Fruit fly (Drosophila melanogaster): Measurements from ENCODE around the gene CG31496.

The CG31496 gene

DNA sequence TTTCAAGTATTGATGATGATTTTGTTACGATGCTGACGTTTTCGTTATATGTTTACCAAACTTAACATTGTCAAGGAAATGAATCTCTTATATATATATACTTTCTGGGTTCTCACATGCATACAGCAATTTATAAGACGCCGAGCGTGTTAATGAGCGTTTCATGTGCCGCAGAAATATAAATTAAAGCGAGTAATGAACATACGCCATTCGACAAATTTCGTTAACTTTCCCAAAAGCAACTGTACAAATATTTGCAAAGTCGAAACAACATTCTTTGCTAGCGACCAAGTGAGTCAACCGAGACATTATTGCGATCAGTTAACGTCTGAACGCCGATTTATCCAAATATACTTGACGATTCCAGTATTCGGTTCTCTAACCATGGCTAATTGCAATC lies at the start of gene CG31496:
CG31496 (plus strand) TSS at position 301 of the 400 bp plus-strand sequence.
- TF ChIP-seq psq (optimal IDR thresholded peaks at IDR 0.05), result no peak
- TF ChIP-seq Dll (optimal IDR thresholded peaks at IDR 0.05), result no peak
- no peak for TF ChIP-seq EcR (GFP tag; optimal IDR thresholded peaks at IDR 0.05)
- TF ChIP-seq pan (optimal IDR thresholded peaks at IDR 0.05), result no peak
- TF ChIP-seq usp (GFP tag; optimal IDR thresholded peaks at IDR 0.05), result no peak
- TF ChIP-seq CG8478 (optimal IDR thresholded peaks at IDR 0.05), result no peak

DNA sequence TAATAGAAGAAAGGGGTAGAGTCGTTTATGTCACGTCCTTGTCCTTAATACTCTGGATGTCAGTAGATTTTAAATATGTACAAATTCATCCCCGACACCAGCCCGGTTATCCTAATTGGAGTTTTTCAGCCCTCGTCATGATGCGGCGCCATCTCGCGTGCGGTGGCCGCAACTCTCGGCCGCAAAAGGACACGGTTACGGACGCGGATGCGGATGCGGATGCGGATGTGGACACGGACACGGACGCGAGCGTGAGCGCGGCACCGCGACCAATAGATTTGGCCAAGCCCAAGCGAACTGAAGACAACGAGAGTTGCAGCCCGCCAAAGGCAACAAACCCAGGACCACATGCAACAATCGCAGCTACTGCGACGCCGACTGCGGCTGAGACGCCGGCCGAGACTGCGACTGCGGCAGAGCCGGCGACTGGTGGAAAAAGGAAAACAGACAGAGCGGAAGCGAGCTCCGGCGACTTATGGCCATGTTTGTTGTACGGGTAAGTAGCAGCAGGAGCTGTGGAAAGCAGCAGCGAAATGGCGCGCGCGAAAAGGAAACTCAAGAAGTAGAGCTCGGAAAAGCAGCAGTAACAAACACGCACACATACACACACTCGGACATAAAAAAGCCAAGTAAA lies 40.3 kb upstream of the CG31496 start, which contains the start of gene CG42544:
CG42544 (plus strand) TSS at position 138 of the 634 bp plus-strand sequence.
- TF ChIP-seq usp (GFP tag; optimal IDR thresholded peaks at IDR 0.05) (no peak), CG8478 (optimal IDR thresholded peaks at IDR 0.05) (no peak), psq (optimal IDR thresholded peaks at IDR 0.05) (no peak)

DNA sequence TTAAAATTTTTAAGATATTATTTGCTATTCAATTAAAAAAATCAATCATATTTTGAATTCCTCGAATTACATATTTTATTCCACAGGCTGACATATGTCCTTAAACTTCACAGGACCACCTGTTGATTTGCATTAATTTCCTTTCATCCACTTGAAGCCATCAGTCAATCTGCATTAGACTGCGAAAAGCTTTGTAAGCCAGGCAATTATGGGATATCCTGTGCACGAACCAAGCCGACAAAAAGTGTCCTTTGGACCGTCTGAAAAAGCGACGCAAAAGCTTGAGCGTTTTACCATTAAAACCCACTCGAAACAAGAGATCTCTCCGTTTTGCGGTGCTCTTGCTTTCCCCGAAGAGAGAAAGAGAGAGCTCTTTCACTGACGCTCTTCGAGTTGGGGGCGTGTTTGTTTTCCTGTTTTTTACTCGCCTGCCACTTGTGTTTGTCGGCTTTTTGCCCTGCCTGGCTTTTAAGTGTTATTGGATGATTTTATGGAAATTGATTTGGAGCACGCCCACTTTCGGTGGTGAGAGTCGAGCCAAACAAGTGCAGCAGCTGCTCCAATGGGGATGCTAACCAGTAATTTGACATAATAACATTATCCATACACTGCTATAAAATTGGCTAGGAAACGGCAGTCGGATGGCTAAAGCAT lies 38.2 kb upstream of the CG31496 start:
- TF ChIP-seq psq (optimal IDR thresholded peaks at IDR 0.05) (no peak), EcR (GFP tag; optimal IDR thresholded peaks at IDR 0.05) (no peak)

DNA sequence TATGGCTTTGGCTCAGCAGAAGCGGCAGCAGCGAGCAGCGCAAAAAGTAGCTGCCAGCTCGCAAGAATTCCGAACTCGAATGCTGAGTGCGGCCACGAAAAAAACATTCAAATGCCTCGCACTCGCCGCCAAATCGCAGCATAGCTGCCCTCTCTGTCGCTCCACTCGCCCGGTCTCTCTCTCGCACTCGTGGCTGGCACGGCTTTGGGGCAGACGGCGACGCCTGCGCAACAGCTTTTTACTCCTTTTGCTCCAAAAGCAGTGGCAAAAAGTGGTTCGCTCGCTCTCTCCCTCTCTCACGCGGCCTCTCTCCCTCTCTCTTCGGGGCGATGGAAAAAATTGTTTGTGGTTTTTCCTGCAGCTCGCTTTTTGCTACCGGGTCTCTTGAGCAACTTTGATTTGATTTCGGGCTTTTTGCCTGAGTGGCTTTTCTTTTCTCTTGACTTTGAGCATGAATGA lies 35.3 kb upstream of the CG31496 start, which contains the start of gene rn:
rn (minus strand) TSS at position 51 of the 459 bp plus-strand sequence.
- TF ChIP-seq EcR (GFP tag; optimal IDR thresholded peaks at IDR 0.05) (no peak), CG8478 (optimal IDR thresholded peaks at IDR 0.05) (no peak), psq (optimal IDR thresholded peaks at IDR 0.05) (no peak), Dll (optimal IDR thresholded peaks at IDR 0.05) (no peak), pan (optimal IDR thresholded peaks at IDR 0.05) (no peak), usp (GFP tag; optimal IDR thresholded peaks at IDR 0.05) (no peak)

DNA sequence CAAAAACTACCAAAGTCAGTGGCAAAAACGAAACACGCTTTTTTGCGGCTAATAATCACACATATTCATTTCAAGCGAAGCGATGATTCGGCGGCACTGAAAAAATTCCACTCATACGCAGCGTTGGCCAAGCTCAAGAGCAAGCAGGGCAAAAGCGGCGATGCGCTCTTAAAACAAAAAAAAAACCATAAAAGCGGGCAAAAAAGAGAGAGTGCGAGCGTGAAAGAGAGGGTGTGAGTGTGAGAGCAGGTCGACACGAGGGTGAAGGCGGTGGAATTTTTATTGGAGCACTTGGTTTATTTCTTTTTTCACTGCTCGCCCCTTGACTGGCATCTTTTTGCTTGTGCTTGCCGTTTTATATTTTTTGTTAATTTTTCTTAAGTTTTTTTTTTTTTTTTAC lies 34.3 kb upstream of the CG31496 start:
- TF ChIP-seq psq (optimal IDR thresholded peaks at IDR 0.05), result no peak
- no peak for TF ChIP-seq usp (GFP tag; optimal IDR thresholded peaks at IDR 0.05)
- TF ChIP-seq CG8478 (optimal IDR thresholded peaks at IDR 0.05), result no peak
- TF ChIP-seq pan (optimal IDR thresholded peaks at IDR 0.05), result no peak
- TF ChIP-seq EcR (GFP tag; optimal IDR thresholded peaks at IDR 0.05), result no peak
- TF ChIP-seq Dll (optimal IDR thresholded peaks at IDR 0.05), result no peak

DNA sequence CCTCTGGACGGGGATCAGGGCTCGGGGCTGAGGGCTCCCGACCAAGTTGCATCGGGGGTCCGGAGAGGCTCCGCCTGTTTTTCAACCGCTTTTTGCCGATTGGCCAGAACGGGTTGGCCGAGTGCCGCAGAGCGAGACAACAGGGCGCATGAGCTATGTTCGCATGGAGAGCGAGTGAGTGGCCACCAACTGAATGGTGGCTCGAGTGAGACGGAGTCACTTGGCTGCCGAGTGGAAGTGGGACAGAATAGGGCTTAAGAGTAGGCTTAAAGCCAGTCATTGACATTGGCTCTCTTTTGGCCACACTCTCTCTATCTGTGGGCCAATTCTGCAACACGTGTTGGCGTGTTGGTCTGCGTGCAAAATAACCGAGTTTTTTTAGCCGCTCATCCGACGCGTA lies 31.8 kb upstream of the CG31496 start:
- TF ChIP-seq CG8478 (optimal IDR thresholded peaks at IDR 0.05) (peak; percentile 81), pan (optimal IDR thresholded peaks at IDR 0.05) (no peak), EcR (GFP tag; optimal IDR thresholded peaks at IDR 0.05) (peak in 1 of 2 experiments; percentile 59)

DNA sequence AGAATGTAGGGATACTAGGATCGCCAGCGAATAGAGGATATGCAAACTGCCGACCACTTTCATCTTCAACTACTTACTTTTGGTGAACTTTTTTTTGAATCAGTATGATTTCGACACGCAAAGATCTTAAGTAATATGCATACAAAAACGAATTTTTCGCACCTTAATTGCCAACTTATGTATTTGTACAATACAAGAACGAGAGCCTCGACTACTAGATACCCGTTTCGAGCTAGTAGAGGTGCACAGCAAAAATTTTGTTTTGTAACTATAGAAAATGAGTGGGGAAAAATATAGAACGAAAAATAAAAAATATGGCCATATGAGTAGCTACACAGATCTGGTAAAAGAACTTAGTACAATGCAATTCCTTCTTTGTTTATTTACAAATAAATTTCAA lies 27.8 kb upstream of the CG31496 start, which contains the start of gene CG10029:
CG10029 (minus strand) TSS at position 101 of the 400 bp plus-strand sequence.
- no peak for TF ChIP-seq psq (optimal IDR thresholded peaks at IDR 0.05)
- no peak for TF ChIP-seq EcR (GFP tag; optimal IDR thresholded peaks at IDR 0.05)
- no peak for TF ChIP-seq pan (optimal IDR thresholded peaks at IDR 0.05)
- TF ChIP-seq usp (GFP tag; optimal IDR thresholded peaks at IDR 0.05), result no peak
- no peak for TF ChIP-seq Dll (optimal IDR thresholded peaks at IDR 0.05)
- TF ChIP-seq CG8478 (optimal IDR thresholded peaks at IDR 0.05), result no peak

DNA sequence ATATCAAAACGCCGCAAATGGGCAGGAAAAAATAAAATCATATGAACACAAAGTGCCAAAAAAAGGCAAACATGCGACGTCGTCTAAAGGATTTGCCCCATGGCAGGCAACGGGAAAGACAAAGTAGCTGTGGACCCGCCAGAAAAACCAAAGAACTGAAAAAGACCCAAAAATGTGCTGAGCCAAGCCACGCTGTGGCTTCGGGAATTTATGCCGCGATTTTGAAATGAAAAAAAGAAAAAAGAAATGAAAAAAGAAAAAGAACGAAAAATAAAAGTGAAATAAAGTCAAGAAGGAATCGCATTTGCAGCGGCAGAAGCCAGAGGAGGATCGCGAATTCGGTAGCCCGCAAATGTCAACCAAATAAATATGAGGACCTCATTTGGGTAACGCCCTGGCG lies 22.3 kb upstream of the CG31496 start:
- TF ChIP-seq psq (optimal IDR thresholded peaks at IDR 0.05) (no peak), pan (optimal IDR thresholded peaks at IDR 0.05) (no peak), usp (GFP tag; optimal IDR thresholded peaks at IDR 0.05) (no peak), CG8478 (optimal IDR thresholded peaks at IDR 0.05) (no peak), EcR (GFP tag; optimal IDR thresholded peaks at IDR 0.05) (no peak), Dll (optimal IDR thresholded peaks at IDR 0.05) (no peak)

DNA sequence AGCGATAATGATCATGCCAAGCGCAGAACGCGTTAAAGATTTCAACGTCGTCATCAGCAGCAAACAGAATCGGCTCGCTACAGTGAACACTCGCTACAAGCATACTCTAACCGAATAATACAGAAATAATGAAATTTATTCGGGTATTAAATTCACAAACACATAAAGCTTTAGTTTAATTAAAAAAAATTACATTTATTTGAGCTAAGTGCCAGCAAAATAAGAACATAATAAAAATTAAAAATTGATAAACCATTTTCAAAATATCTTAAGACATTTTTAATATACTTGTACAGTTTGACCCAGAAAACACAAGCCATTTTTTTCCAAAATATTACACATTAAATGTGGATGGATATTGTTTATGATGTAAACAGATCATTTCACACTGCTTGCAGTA lies 18.7 kb upstream of the CG31496 start:
- TF ChIP-seq EcR (GFP tag; optimal IDR thresholded peaks at IDR 0.05) (no peak), psq (optimal IDR thresholded peaks at IDR 0.05) (no peak), Dll (optimal IDR thresholded peaks at IDR 0.05) (no peak), CG8478 (optimal IDR thresholded peaks at IDR 0.05) (no peak), pan (optimal IDR thresholded peaks at IDR 0.05) (no peak), usp (GFP tag; optimal IDR thresholded peaks at IDR 0.05) (no peak)

DNA sequence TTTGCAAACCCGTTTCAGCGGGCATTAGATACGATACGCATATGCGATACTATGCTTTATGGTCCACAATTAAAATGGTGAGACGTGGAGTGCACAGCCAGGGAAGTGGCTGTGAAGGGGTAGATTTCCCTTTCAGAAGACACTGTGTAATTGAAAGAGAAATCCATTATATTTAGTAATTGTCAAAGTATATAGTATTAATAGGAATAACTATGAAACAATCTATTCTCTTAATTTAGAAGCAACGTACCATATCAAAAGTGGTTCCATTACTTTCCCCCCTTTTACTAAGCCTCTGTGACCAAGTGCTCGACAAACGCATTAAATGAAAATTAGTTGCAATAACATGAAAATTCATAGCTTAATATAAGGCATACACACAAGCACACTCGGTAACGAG lies 14.2 kb upstream of the CG31496 start:
- TF ChIP-seq usp (GFP tag; optimal IDR thresholded peaks at IDR 0.05) (no peak), Dll (optimal IDR thresholded peaks at IDR 0.05) (no peak), pan (optimal IDR thresholded peaks at IDR 0.05) (no peak), CG8478 (optimal IDR thresholded peaks at IDR 0.05) (no peak), EcR (GFP tag; optimal IDR thresholded peaks at IDR 0.05) (no peak), psq (optimal IDR thresholded peaks at IDR 0.05) (no peak)

DNA sequence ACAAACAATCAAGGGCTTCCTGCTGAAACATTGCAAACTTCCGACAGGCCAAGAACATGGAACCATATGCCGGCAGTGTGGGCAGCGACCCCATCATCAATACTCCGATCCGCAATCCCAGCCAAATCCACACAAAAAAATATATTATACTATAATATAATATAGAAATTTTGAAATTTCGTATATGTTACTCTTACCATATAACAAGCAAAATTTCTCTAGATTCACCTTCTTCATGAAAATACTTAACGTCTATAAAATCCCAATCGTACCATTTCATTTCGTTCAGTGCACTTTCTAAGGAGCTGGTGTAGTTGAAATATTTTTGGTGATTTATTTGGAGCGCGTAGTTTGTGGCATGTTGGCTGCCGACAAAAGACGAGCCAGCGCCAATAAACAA lies 10.3 kb upstream of the CG31496 start:
- TF ChIP-seq psq (optimal IDR thresholded peaks at IDR 0.05), result no peak
- no peak for TF ChIP-seq pan (optimal IDR thresholded peaks at IDR 0.05)
- TF ChIP-seq usp (GFP tag; optimal IDR thresholded peaks at IDR 0.05), result no peak
- no peak for TF ChIP-seq EcR (GFP tag; optimal IDR thresholded peaks at IDR 0.05)
- no peak for TF ChIP-seq Dll (optimal IDR thresholded peaks at IDR 0.05)
- no peak for TF ChIP-seq CG8478 (optimal IDR thresholded peaks at IDR 0.05)

DNA sequence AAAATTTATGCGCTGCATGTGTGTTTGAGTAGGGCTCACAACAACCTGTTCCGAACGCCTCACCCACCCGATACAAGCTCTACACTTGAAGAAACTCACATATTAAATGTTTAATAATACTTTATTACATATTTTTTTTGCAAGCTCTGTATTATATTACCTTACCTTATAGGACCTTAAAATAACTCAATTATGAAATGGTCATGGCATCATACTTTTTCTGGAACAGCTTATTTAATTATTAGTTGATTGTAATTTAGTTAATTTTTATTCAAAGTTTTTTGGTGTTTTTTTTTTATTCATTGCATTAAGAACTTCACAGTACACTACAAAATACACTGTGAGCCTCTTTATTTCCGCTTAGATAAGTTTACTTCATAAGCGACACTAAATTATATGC lies 8.4 kb upstream of the CG31496 start:
- TF ChIP-seq CG8478 (optimal IDR thresholded peaks at IDR 0.05) (no peak), pan (optimal IDR thresholded peaks at IDR 0.05) (no peak), usp (GFP tag; optimal IDR thresholded peaks at IDR 0.05) (no peak), Dll (optimal IDR thresholded peaks at IDR 0.05) (no peak), EcR (GFP tag; optimal IDR thresholded peaks at IDR 0.05) (no peak), psq (optimal IDR thresholded peaks at IDR 0.05) (no peak)

Data from whole organism.